Worm (Caenorhabditis elegans) whole organism, young adult: ENCODE data around the gene glb-15.

Experiments
- D2030.7 ChIP-seq: fragments of 200-800 bp; sonication (Bioruptor generic); IDR thresholded peaks from 2 replicates; pipeline ENCODE4 v1.3.6; 2022; ENCODE audit warnings: missing genetic modification reagents, missing genetic modification characterization, missing compliant biosample characterization
- F37B4.10 ChIP-seq: fragments of 200-800 bp; sonication (Bioruptor generic); IDR thresholded peaks from 2 replicates; pipeline ENCODE4 v1.3.6; 2022; ENCODE audit warnings: missing genetic modification characterization, missing compliant biosample characterization
- attf-5 ChIP-seq: fragments of 200-800 bp; sonication (Bioruptor generic); optimal IDR thresholded peaks from 2 replicates; lab custom pipeline; 2018; ENCODE audit warnings: mild to moderate bottlenecking, missing genetic modification characterization, missing compliant biosample characterization
- bed-2 ChIP-seq: fragments of 200-800 bp; sonication (Bioruptor generic); IDR thresholded peaks from 2 replicates; pipeline ENCODE4 v1.3.6; 2022; ENCODE audit warnings: missing genetic modification reagents, missing genetic modification characterization, missing compliant biosample characterization
- cebp-1 ChIP-seq, 2 experiments: fragments of 200-800 bp in 1 of 2; sonication (Bioruptor generic) in 1 of 2; sonication (generic microtip) in 1 of 2; IDR thresholded peaks in 1 of 2; optimal IDR thresholded peaks in 1 of 2; 2 replicates each; pipeline versions ENCODE4 v1.3.6 to Lab custom; 2017 to 2022; ENCODE audit warnings: missing compliant biosample characterization in 2 of 2, missing genetic modification characterization in 2 of 2, mild to moderate bottlenecking in 1 of 2, missing genetic modification reagents in 1 of 2, moderate library complexity in 1 of 2
- ceh-100 ChIP-seq: fragments of 200-800 bp; sonication (Bioruptor generic); IDR thresholded peaks from 2 replicates; pipeline ENCODE4 v1.3.6; 2022; ENCODE audit warnings: missing genetic modification reagents, missing genetic modification characterization, missing compliant biosample characterization
- egl-44 ChIP-seq: fragments of 200-800 bp; sonication (Bioruptor generic); IDR thresholded peaks from 2 replicates; pipeline ENCODE4 v1.3.6; 2022; ENCODE audit warnings: missing genetic modification reagents, missing genetic modification characterization, missing compliant biosample characterization
- nfyb-1 ChIP-seq: fragments of 200-800 bp; sonication (Bioruptor generic); IDR thresholded peaks from 2 replicates; pipeline ENCODE4 v1.3.6; 2022; ENCODE audit warnings: missing genetic modification reagents, missing genetic modification characterization, missing compliant biosample characterization
- ztf-28 ChIP-seq: fragments of 200-800 bp; sonication (Bioruptor generic); IDR thresholded peaks from 2 replicates; pipeline ENCODE4 v1.3.6; 2022; ENCODE audit warnings: missing genetic modification reagents, missing genetic modification characterization, missing compliant biosample characterization

DNA sequence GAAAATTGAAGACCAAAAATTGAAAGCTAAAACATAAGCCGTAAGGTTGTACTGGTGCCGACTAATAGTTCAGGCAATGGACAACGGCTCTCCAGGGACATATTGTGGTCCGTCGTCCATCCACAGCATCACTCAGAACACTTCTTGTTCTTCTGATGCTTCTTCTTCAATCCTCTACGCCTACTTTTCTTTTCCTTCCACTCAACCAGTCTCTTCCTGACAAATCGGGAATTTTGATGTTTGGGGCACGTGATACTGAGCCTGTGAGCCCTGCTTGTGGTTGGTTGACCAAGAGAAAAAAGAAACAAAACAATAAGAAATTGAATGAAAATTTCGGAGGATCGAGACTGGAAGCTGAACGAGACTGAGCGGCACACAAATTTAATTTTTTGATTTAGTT lies 3.2 kb upstream of the glb-15 start:
- no peak for TF ChIP-seq cebp-1 (GFP tag; IDR thresholded peaks at IDR 0.05; lab: Robert Waterston, UW)
- no peak for TF ChIP-seq cebp-1 (tag; optimal IDR thresholded peaks at IDR 0.05; lab: Kevin White, UChicago)
- no peak for TF ChIP-seq F37B4.10 (GFP tag; lab: Robert Waterston, UW)
- no peak for TF ChIP-seq attf-5 (GFP tag; lab: Kevin White, UChicago)
- no peak for TF ChIP-seq D2030.7 (GFP tag; lab: Robert Waterston, UW)
- TF ChIP-seq ceh-100 (GFP tag; lab: Robert Waterston, UW): no peak
- no peak for TF ChIP-seq ztf-28
- no peak for TF ChIP-seq egl-44 (GFP tag; lab: Robert Waterston, UW)
- TF ChIP-seq bed-2: no peak
- no peak for TF ChIP-seq nfyb-1
